Fruit fly (Drosophila melanogaster): ENCODE data around the gene Mat89Ba.

Mat89Ba gene

dm6 chr3R:16222300-16222903 lies 49.8 kb downstream of the Mat89Ba start (continued):
- peak; percentile 98 for TF ChIP-seq Eip75B (GFP tag; optimal IDR thresholded peaks at IDR 0.05)
- peak; percentile 85 for TF ChIP-seq CG6808 (GFP tag; optimal IDR thresholded peaks at IDR 0.05)
- TF ChIP-seq esn (GFP tag; optimal IDR thresholded peaks at IDR 0.05) = peak; percentile 95
- TF ChIP-seq Eip93F (GFP tag; optimal IDR thresholded peaks at IDR 0.05) = peak; percentile 98
- peak; percentile 97 for TF ChIP-seq Ets96B (tag; optimal IDR thresholded peaks at IDR 0.05)
- peak; percentile 97 for TF ChIP-seq acj6 (GFP tag; optimal IDR thresholded peaks at IDR 0.05)
- peak; percentile 98 for TF ChIP-seq Gug (GFP tag; IDR thresholded peaks at IDR 0.05)
- TF ChIP-seq CG11294 (GFP tag; IDR thresholded peaks at IDR 0.05) = peak; percentile 99
- TF ChIP-seq CG11902 (GFP tag; optimal IDR thresholded peaks at IDR 0.05) = peak; percentile 95
- TF ChIP-seq Blimp-1 (GFP tag; optimal IDR thresholded peaks at IDR 0.05) = peak; percentile 85
- TF ChIP-seq fkh (GFP tag; optimal IDR thresholded peaks at IDR 0.05) = peak; percentile 93
- TF ChIP-seq CG10631 (GFP tag; optimal IDR thresholded peaks at IDR 0.05) = peak; percentile 94
- TF ChIP-seq CG31627 (GFP tag; optimal IDR thresholded peaks at IDR 0.05) = peak; percentile 98
- peak; percentile 92 for TF ChIP-seq CG4318 (GFP tag; optimal IDR thresholded peaks at IDR 0.05)
- peak; percentile 85 for TF ChIP-seq CG34406 (GFP tag; optimal IDR thresholded peaks at IDR 0.05)
- TF ChIP-seq CG6854 (GFP tag; optimal IDR thresholded peaks at IDR 0.05) = peak; percentile 89
- TF ChIP-seq Sox14 (GFP tag; optimal IDR thresholded peaks at IDR 0.05) = peak; percentile 99
- TF ChIP-seq CG6276 (GFP tag; optimal IDR thresholded peaks at IDR 0.05) = peak; percentile 96
- TF ChIP-seq CG15336 (GFP tag; IDR thresholded peaks at IDR 0.05) = peak; percentile 99
- TF ChIP-seq CG8632 (GFP tag; optimal IDR thresholded peaks at IDR 0.05) = peak; percentile 85
- peak; percentile 89 for TF ChIP-seq Sox15 (GFP tag; optimal IDR thresholded peaks at IDR 0.05)
- peak; percentile 60 to 93 for TF ChIP-seq salr (GFP tag; optimal IDR thresholded peaks at IDR 0.05)
- TF ChIP-seq CG16779 (tag; optimal IDR thresholded peaks at IDR 0.05) = peak; percentile 93
- TF ChIP-seq CG1621 (tag; optimal IDR thresholded peaks at IDR 0.05) = peak; percentile 97
- TF ChIP-seq Ets21C (GFP tag; optimal IDR thresholded peaks at IDR 0.05) = peak; percentile 96
- peak; percentile 96 for TF ChIP-seq net (GFP tag; optimal IDR thresholded peaks at IDR 0.05)
- TF ChIP-seq fd85E (GFP tag; optimal IDR thresholded peaks at IDR 0.05) = peak; percentile 88
- peak; percentile 94 for TF ChIP-seq Smox (GFP tag; optimal IDR thresholded peaks at IDR 0.05)
- peak; percentile 87 for TF ChIP-seq CG9139 (GFP tag; optimal IDR thresholded peaks at IDR 0.05)
- TF ChIP-seq Eip78C (GFP tag) = peak; percentile 99

- TF ChIP-seq vri (GFP tag; optimal IDR thresholded peaks at IDR 0.05) (no peak), Sox102F (GFP tag; optimal IDR thresholded peaks at IDR 0.05) (peak; percentile 40), Eip78C (GFP tag) (peak; percentile 94), CG31627 (GFP tag; optimal IDR thresholded peaks at IDR 0.05) (peak; percentile 37), CG3032 (tag; optimal IDR thresholded peaks at IDR 0.05) (peak; percentile 89), CG6163 (GFP tag; IDR thresholded peaks at IDR 0.05) (peak; percentile 43; the same call in 2 of the 3 replicates), CG11294 (GFP tag; IDR thresholded peaks at IDR 0.05) (peak; percentile 59), CG34406 (GFP tag; optimal IDR thresholded peaks at IDR 0.05) (peak; percentile 88), CG11902 (GFP tag; optimal IDR thresholded peaks at IDR 0.05) (peak; percentile 78), net (GFP tag; optimal IDR thresholded peaks at IDR 0.05) (peak; percentile 82), CG8632 (GFP tag; optimal IDR thresholded peaks at IDR 0.05) (peak; percentile 86), lz (GFP tag; optimal IDR thresholded peaks at IDR 0.05) (peak; percentile 68), cyc (GFP tag; optimal IDR thresholded peaks at IDR 0.05) (peak; percentile 43), acj6 (GFP tag; optimal IDR thresholded peaks at IDR 0.05) (peak; percentile 87), CG3919 (GFP tag; optimal IDR thresholded peaks at IDR 0.05) (peak; percentile 87), Eip93F (GFP tag; optimal IDR thresholded peaks at IDR 0.05) (peak; percentile 51), Hr38 (GFP tag; optimal IDR thresholded peaks at IDR 0.05) (no peak), Ets96B (tag; optimal IDR thresholded peaks at IDR 0.05) (peak; percentile 84), achi (GFP tag; optimal IDR thresholded peaks at IDR 0.05) (peak; percentile 85), CG9139 (GFP tag; optimal IDR thresholded peaks at IDR 0.05) (peak; percentile 54), CG15336 (GFP tag; IDR thresholded peaks at IDR 0.05) (peak; percentile 71), CG10669 (GFP tag; optimal IDR thresholded peaks at IDR 0.05) (peak; percentile 61), CG8119 (GFP tag; IDR thresholded peaks at IDR 0.05) (peak; percentile 83), fd85E (GFP tag; optimal IDR thresholded peaks at IDR 0.05) (no peak), Blimp-1 (GFP tag; optimal IDR thresholded peaks at IDR 0.05) (peak; percentile 79), CG8319 (GFP tag; optimal IDR thresholded peaks at IDR 0.05) (peak; percentile 58), CG4318 (GFP tag; optimal IDR thresholded peaks at IDR 0.05) (peak; percentile 98), eg (GFP tag; IDR thresholded peaks at IDR 0.05) (peak; percentile 72; the same call in 2 of the 3 replicates), Ets21C (GFP tag; optimal IDR thresholded peaks at IDR 0.05) (peak; percentile 7), topi (GFP tag; optimal IDR thresholded peaks at IDR 0.05) (peak; percentile 67), CG11762 (GFP tag; optimal IDR thresholded peaks at IDR 0.05; ENCODE audit: insufficient read depth) (peak; percentile 66), CG16779 (tag; optimal IDR thresholded peaks at IDR 0.05) (peak; percentile 88)
Measured at dm6 chr3R:16221359-16222299, 50.6 kb downstream of the Mat89Ba start.
